Fruit fly (Drosophila melanogaster) whole organism, embryonic: Measurements from ENCODE around the gene Pif1.

Experiments used
- Atf3 ChIP-seq: fragments of 200-800 bp; sonication (Bioruptor generic); optimal IDR thresholded peaks from 3 replicates; lab custom pipeline; 2016; ENCODE audit warnings: missing biosample characterization, missing genetic modification characterization
- CG10959 ChIP-seq: fragments of 200-800 bp; sonication (Bioruptor generic); IDR thresholded peaks from 2 replicates; pipeline ENCODE4 v1.3.6; 2022; ENCODE audit warnings: missing biosample characterization, missing genetic modification characterization
- CG11093 ChIP-seq: fragments of 200-800 bp; sonication (Bioruptor generic); IDR thresholded peaks from 3 replicates; pipeline ENCODE4 v1.3.6; 2022; ENCODE audit warnings: missing biosample characterization, missing genetic modification characterization
- CG11695 ChIP-seq: fragments of 200-800 bp; sonication (Bioruptor generic); IDR thresholded peaks from 3 replicates; pipeline ENCODE4 v1.3.6; 2022; ENCODE audit warnings: missing biosample characterization, missing genetic modification characterization
- CG14965 ChIP-seq: fragments of 200-800 bp; sonication (Bioruptor generic); optimal IDR thresholded peaks from 2 replicates; lab custom pipeline; 2016; ENCODE audit warnings: missing biosample characterization, missing genetic modification characterization, borderline replicate concordance
- CG15011 ChIP-seq: fragments of 200-800 bp; sonication (Bioruptor generic); optimal IDR thresholded peaks from 3 replicates; lab custom pipeline; 2018; ENCODE audit warnings: missing biosample characterization, mild to moderate bottlenecking, missing genetic modification characterization
- CG15601 ChIP-seq: fragments of 200-800 bp; sonication (Bioruptor generic); optimal IDR thresholded peaks from 3 replicates; lab custom pipeline; 2019; ENCODE audit warnings: missing biosample characterization, mild to moderate bottlenecking, missing genetic modification characterization, moderate library complexity
- CG16813 ChIP-seq: fragments of 200-800 bp; sonication (Bioruptor generic); IDR thresholded peaks from 3 replicates; pipeline ENCODE4 v1.3.6; 2022; ENCODE audit warnings: missing biosample characterization, missing genetic modification characterization; ENCODE audit not compliant: partially characterized antibody
- CG18764 ChIP-seq: fragments of 200-800 bp; sonication (Bioruptor generic); optimal IDR thresholded peaks from 3 replicates; lab custom pipeline; 2016; ENCODE audit warnings: missing biosample characterization, missing genetic modification characterization
- CG30431 ChIP-seq: fragments of 200-800 bp; sonication (Bioruptor generic); optimal IDR thresholded peaks from 2 replicates; lab custom pipeline; 2017; ENCODE audit warnings: missing biosample characterization, missing genetic modification characterization
- CG34224 ChIP-seq: fragments of 200-800 bp; sonication (Bioruptor generic); IDR thresholded peaks from 3 replicates; pipeline ENCODE4 v1.3.6; 2022; ENCODE audit warnings: missing biosample characterization, missing genetic modification characterization; ENCODE audit not compliant: partially characterized antibody
- CG34422 ChIP-seq: fragments of 200-800 bp; sonication (Bioruptor generic); IDR thresholded peaks from 3 replicates; pipeline ENCODE4 v1.3.6; 2022; ENCODE audit warnings: missing biosample characterization, missing genetic modification characterization
- CG3726 ChIP-seq: fragments of 200-800 bp; sonication (Bioruptor generic); IDR thresholded peaks from 3 replicates; pipeline ENCODE4, ENCODE4 v1.3.6; 2022; ENCODE audit warnings: missing biosample characterization, missing genetic modification characterization
- CG8388 ChIP-seq: fragments of 200-800 bp; sonication (Bioruptor generic); optimal IDR thresholded peaks from 2 replicates; lab custom pipeline; 2019; ENCODE audit warnings: missing biosample characterization, mild to moderate bottlenecking, missing genetic modification characterization, moderate library complexity
- CG8478 ChIP-seq: fragments of >200 bp; optimal IDR thresholded peaks from 2 replicates; lab custom pipeline; 2018
- CG8944 ChIP-seq: fragments of 200-800 bp; sonication (Bioruptor generic); optimal IDR thresholded peaks from 3 replicates; lab custom pipeline; 2016; ENCODE audit warnings: missing biosample characterization, missing genetic modification characterization
- CG9797 ChIP-seq: fragments of 200-800 bp; sonication (Bioruptor generic); optimal IDR thresholded peaks from 3 replicates; lab custom pipeline; 2018; ENCODE audit warnings: missing biosample characterization, mild to moderate bottlenecking, missing genetic modification characterization
- CG9932 ChIP-seq: fragments of 200-800 bp; sonication (Bioruptor generic); IDR thresholded peaks from 2 replicates; pipeline ENCODE4 v1.3.6; 2022; ENCODE audit warnings: missing biosample characterization, missing genetic modification characterization
- Dad ChIP-seq: fragments of 200-800 bp; sonication (Bioruptor generic); optimal IDR thresholded peaks from 3 replicates; lab custom pipeline; 2016; ENCODE audit warnings: missing biosample characterization, missing genetic modification characterization
- H15 ChIP-seq: fragments of 200-800 bp; sonication (Bioruptor generic); IDR thresholded peaks from 3 replicates; pipeline ENCODE4 v1.3.6; 2022; ENCODE audit warnings: missing biosample characterization, missing genetic modification characterization
- Mes4 ChIP-seq: fragments of 200-800 bp; sonication (Bioruptor generic); optimal IDR thresholded peaks from 2 replicates; lab custom pipeline; 2016; ENCODE audit warnings: missing biosample characterization, missing genetic modification characterization
- NC2β ChIP-seq: fragments of 200-800 bp; sonication (Bioruptor generic); optimal IDR thresholded peaks from 2 replicates; lab custom pipeline; 2016; ENCODE audit warnings: missing biosample characterization, missing genetic modification characterization
- Nf-YC ChIP-seq: fragments of 200-800 bp; optimal IDR thresholded peaks from 3 replicates; lab custom pipeline; 2019; ENCODE audit warnings: missing biosample characterization, mild to moderate bottlenecking, missing genetic modification characterization, moderate library complexity
- NfI ChIP-seq: fragments of 200-800 bp; sonication (Bioruptor generic); optimal IDR thresholded peaks from 3 replicates; lab custom pipeline; 2018; ENCODE audit warnings: missing biosample characterization, mild to moderate bottlenecking, missing genetic modification characterization, moderate library complexity
- Poxn ChIP-seq: fragments of 200-800 bp; sonication (Bioruptor generic); IDR thresholded peaks from 2 replicates; pipeline ENCODE4 v1.3.6; 2022; ENCODE audit warnings: missing biosample characterization, missing genetic modification characterization
- Usf ChIP-seq: fragments of 200-800 bp; sonication (Bioruptor generic); optimal IDR thresholded peaks from 2 replicates; lab custom pipeline; 2017; ENCODE audit warnings: missing genotype, missing biosample characterization, missing genetic modification characterization
- Xbp1 ChIP-seq: fragments of 200-800 bp; sonication (Bioruptor generic); optimal IDR thresholded peaks from 3 replicates; lab custom pipeline; 2016; ENCODE audit warnings: missing biosample characterization, mild to moderate bottlenecking, missing genetic modification characterization
- al ChIP-seq: fragments of 200-800 bp; sonication (Bioruptor generic); IDR thresholded peaks from 2 replicates; pipeline ENCODE4 v1.3.6; 2022; ENCODE audit warnings: missing biosample characterization, missing genetic modification characterization
- bcd ChIP-seq: fragments of 200-800 bp; sonication (Bioruptor generic); optimal IDR thresholded peaks from 2 replicates; lab custom pipeline; 2017; ENCODE audit warnings: missing biosample characterization, mild to moderate bottlenecking, missing genetic modification characterization
- cg ChIP-seq: fragments of 200-800 bp; sonication (Bioruptor generic); optimal IDR thresholded peaks from 3 replicates; lab custom pipeline; 2019; ENCODE audit warnings: missing biosample characterization, mild to moderate bottlenecking, missing genetic modification characterization, moderate library complexity
- ci ChIP-seq: fragments of 200-800 bp; sonication (Bioruptor generic); IDR thresholded peaks from 3 replicates; pipeline ENCODE4 v1.3.6; 2022; ENCODE audit warnings: missing biosample characterization, missing genetic modification characterization
- exex ChIP-seq: fragments of 200-800 bp; sonication (Bioruptor generic); optimal IDR thresholded peaks from 4 replicates; lab custom pipeline; 2018; ENCODE audit warnings: missing biosample characterization, mild to moderate bottlenecking, missing genetic modification characterization, moderate library complexity
- hbn ChIP-seq: fragments of 200-800 bp; sonication (Bioruptor generic); IDR thresholded peaks from 2 replicates; pipeline ENCODE4 v1.3.6; 2022; ENCODE audit warnings: missing biosample characterization, missing genetic modification characterization; ENCODE audit not compliant: partially characterized antibody
- hth ChIP-seq: fragments of >200 bp; optimal IDR thresholded peaks from 2 replicates; lab custom pipeline; 2017; ENCODE audit warnings: inconsistent platforms
- lola ChIP-seq, 3 experiments: fragments of >200 bp in 2 of 3; fragments of 200-800 bp in 1 of 3; sonication (Bioruptor generic) in 1 of 3; optimal IDR thresholded peaks; 2 replicates each; lab custom pipeline; 2017 to 2019; ENCODE audit warnings: missing biosample characterization in 3 of 3, missing genetic modification characterization in 3 of 3, mild to moderate bottlenecking in 1 of 3, moderate library complexity in 1 of 3
- p53 ChIP-seq: fragments of 200-800 bp; sonication (Bioruptor generic); optimal IDR thresholded peaks from 2 replicates; lab custom pipeline; 2016; ENCODE audit warnings: missing biosample characterization, missing genetic modification characterization
- pan ChIP-seq, 4 experiments: fragments of >200 bp in 3 of 4; fragments of 200-800 bp in 1 of 4; sonication (Bioruptor generic) in 1 of 4; optimal IDR thresholded peaks in 3 of 4; IDR thresholded peaks in 1 of 4; 2 replicates each; pipeline versions ENCODE4 v1.3.6 to Lab custom; 2017 to 2022; ENCODE audit warnings: missing biosample characterization in 2 of 4, missing genetic modification characterization in 2 of 4, mixed read lengths in 1 of 4
- pb ChIP-seq: fragments of 200-800 bp; sonication (Bioruptor generic); optimal IDR thresholded peaks from 3 replicates; lab custom pipeline; 2016; ENCODE audit warnings: missing biosample characterization, missing genetic modification characterization
- pfk ChIP-seq: fragments of 200-800 bp; sonication (Bioruptor generic); optimal IDR thresholded peaks from 2 replicates; lab custom pipeline; 2018; ENCODE audit warnings: missing biosample characterization, mild to moderate bottlenecking, missing genetic modification characterization, moderate library complexity
- pros ChIP-seq: fragments of 200-800 bp; sonication (Bioruptor generic); optimal IDR thresholded peaks from 3 replicates; lab custom pipeline; 2019; ENCODE audit warnings: missing biosample characterization, mild to moderate bottlenecking, missing genetic modification characterization, moderate library complexity
- pzg ChIP-seq: fragments of 200-800 bp; sonication (Bioruptor generic); optimal IDR thresholded peaks from 3 replicates; lab custom pipeline; 2018; ENCODE audit warnings: missing biosample characterization, mild to moderate bottlenecking, missing genetic modification characterization, moderate library complexity
- repo ChIP-seq: fragments of 200-800 bp; sonication (Bioruptor generic); optimal IDR thresholded peaks from 2 replicates; lab custom pipeline; 2016; ENCODE audit warnings: missing biosample characterization, missing genetic modification characterization
- shn ChIP-seq: fragments of 200-800 bp; sonication (Bioruptor generic); optimal IDR thresholded peaks from 3 replicates; lab custom pipeline; 2016; ENCODE audit warnings: missing biosample characterization, missing genetic modification characterization
- slou ChIP-seq: fragments of 200-800 bp; sonication (Bioruptor generic); optimal IDR thresholded peaks from 3 replicates; lab custom pipeline; 2016; ENCODE audit warnings: missing biosample characterization, missing genetic modification characterization
- sob ChIP-seq: fragments of 200-800 bp; sonication (Bioruptor generic); IDR thresholded peaks from 2 replicates; pipeline ENCODE4 v1.3.6; 2022; ENCODE audit warnings: missing biosample characterization, missing genetic modification characterization
- stwl ChIP-seq: fragments of 200-800 bp; sonication (Bioruptor generic); optimal IDR thresholded peaks from 3 replicates; lab custom pipeline; 2018; ENCODE audit warnings: missing biosample characterization, mild to moderate bottlenecking, missing genetic modification characterization, moderate library complexity
- tgo ChIP-seq: fragments of 200-800 bp; sonication (Bioruptor generic); IDR thresholded peaks from 3 replicates; pipeline ENCODE4 v1.3.6; 2022; ENCODE audit warnings: missing biosample characterization, missing genetic modification characterization
- tll ChIP-seq, 2 experiments: fragments of 200-800 bp in 1 of 2; fragments of >200 bp in 1 of 2; sonication (Bioruptor generic) in 1 of 2; optimal IDR thresholded peaks; 2 replicates each; lab custom pipeline; 2017 to 2019; ENCODE audit warnings: missing biosample characterization in 2 of 2, missing genetic modification characterization in 2 of 2, mild to moderate bottlenecking in 1 of 2, moderate library complexity in 1 of 2
- unc-4 ChIP-seq: fragments of 200-800 bp; sonication (Bioruptor generic); IDR thresholded peaks from 2 replicates; pipeline ENCODE4 v1.3.6; 2022; ENCODE audit warnings: missing biosample characterization, missing genetic modification characterization; ENCODE audit not compliant: partially characterized antibody
- wdn ChIP-seq: fragments of 200-800 bp; sonication (Bioruptor generic); IDR thresholded peaks from 2 replicates; pipeline ENCODE4 v1.3.6; 2022; ENCODE audit warnings: missing biosample characterization, missing genetic modification characterization

Gene Pif1

dm6 chr2L:3444789-3445188 lies 25.0 kb downstream of the Pif1 start (continued):
- TF ChIP-seq Mes4: no peak
- TF ChIP-seq CG11695 (GFP tag; lab: Robert Waterston, UW): 0 out of 3 replicates have a peak, but pooled peaks have one; percentile 33
- TF ChIP-seq Dad (GFP tag; lab: Kevin White, UChicago): no peak
- peak; percentile 66 for TF ChIP-seq sob (GFP tag; lab: Robert Waterston, UW)
- peak; percentile 61 for TF ChIP-seq Xbp1 (GFP tag; lab: Kevin White, UChicago)
- no peak for TF ChIP-seq CG8478 (lab: Kevin White, UChicago)
- TF ChIP-seq NC2β: peak; percentile 8
- TF ChIP-seq exex (tag; lab: Kevin White, UChicago): no peak
- no peak for TF ChIP-seq pzg (GFP tag; lab: Kevin White, UChicago)
- peak; percentile 34 for TF ChIP-seq pb
- TF ChIP-seq CG3726 (GFP tag; lab: Robert Waterston, UW): 0 out of 3 replicates have a peak, but pooled peaks have one; percentile 20
- TF ChIP-seq slou (GFP tag; lab: Kevin White, UChicago): no peak
- no peak for TF ChIP-seq p53
- no peak; the same call in 1 of the 2 replicates for TF ChIP-seq CG9932 (GFP tag; lab: Robert Waterston, UW)
- no peak for TF ChIP-seq hth (lab: Kevin White, UChicago)
- 0 out of 2 replicates have a peak, but pooled peaks have one; percentile 21 for TF ChIP-seq al (GFP tag; lab: Robert Waterston, UW)
- TF ChIP-seq H15: 0 out of 3 replicates have a peak, but pooled peaks have one; percentile 27
- no peak for TF ChIP-seq CG18764
- TF ChIP-seq CG15601: no peak
- TF ChIP-seq Poxn: no peak
- no peak for TF ChIP-seq wdn
- no peak for TF ChIP-seq CG16813
- peak; percentile 47; the same call in 2 of the 3 replicates for TF ChIP-seq tgo
- TF ChIP-seq hbn (GFP tag; lab: Robert Waterston, UW): no peak
- peak; percentile 7 for TF ChIP-seq repo (GFP tag; lab: Kevin White, UChicago)
- TF ChIP-seq ci (GFP tag; lab: Robert Waterston, UW): peak; percentile 63
- TF ChIP-seq tll (GFP tag; optimal IDR thresholded peaks at IDR 0.05; lab: Kevin White, UChicago): no peak
- no peak for TF ChIP-seq unc-4 (GFP tag; lab: Robert Waterston, UW)
- TF ChIP-seq pros (GFP tag; lab: Kevin White, UChicago): no peak
- TF ChIP-seq CG8388 (GFP tag; lab: Kevin White, UChicago): no peak
- TF ChIP-seq Atf3 (GFP tag; lab: Kevin White, UChicago): peak; percentile 17
- no peak for TF ChIP-seq pfk (GFP tag; lab: Kevin White, UChicago)
- TF ChIP-seq CG15011 (GFP tag; lab: Kevin White, UChicago): no peak
- TF ChIP-seq CG34224: no peak
- 0 out of 3 replicates have a peak, but pooled peaks have one; percentile 44 for TF ChIP-seq CG34422 (GFP tag; lab: Robert Waterston, UW)
- TF ChIP-seq CG14965 (GFP tag; lab: Kevin White, UChicago): no peak
- TF ChIP-seq Usf (GFP tag; lab: Kevin White, UChicago): no peak
- no peak for TF ChIP-seq stwl (tag; lab: Kevin White, UChicago)
- peak; percentile 12 for TF ChIP-seq shn (GFP tag; lab: Kevin White, UChicago)
- no peak for TF ChIP-seq CG10959 (GFP tag; lab: Robert Waterston, UW)
- TF ChIP-seq bcd: no peak
- TF ChIP-seq CG11093 (GFP tag; lab: Robert Waterston, UW): no peak
- TF ChIP-seq CG30431 (GFP tag; lab: Kevin White, UChicago): peak; percentile 41
- TF ChIP-seq pan (optimal IDR thresholded peaks at IDR 0.05; lab: Kevin White, UChicago): no peak
- TF ChIP-seq pan (GFP tag; optimal IDR thresholded peaks at IDR 0.05 in 1 of 2, IDR thresholded peaks at IDR 0.05 in 1 of 2): peak in 1 of 2 experiments; percentile 67
- TF ChIP-seq lola (GFP tag; optimal IDR thresholded peaks at IDR 0.05; lab: Kevin White, UChicago): peak in 1 of 3 experiments; percentile 15
- peak; percentile 23 for TF ChIP-seq NfI (GFP tag; lab: Kevin White, UChicago)
- no peak for TF ChIP-seq Nf-YC (tag; lab: Kevin White, UChicago)
- no peak for TF ChIP-seq cg (GFP tag; lab: Kevin White, UChicago)
- peak; percentile 44 for TF ChIP-seq CG8944
- TF ChIP-seq CG9797 (GFP tag; lab: Kevin White, UChicago): no peak
